Worm (Caenorhabditis elegans) whole organism, L3 larva: ENCODE results near the gene clc-24.

Source experiments
- R02D3.7 ChIP-seq: fragments of 150-350 bp; optimal IDR thresholded peaks from 2 replicates; lab custom pipeline; 2014; ENCODE audit warnings: missing biosample characterization, missing genetic modification characterization
- ama-1 ChIP-seq: fragments of 150-350 bp; optimal IDR thresholded peaks from 2 replicates; lab custom pipeline; 2018
- ceh-16 ChIP-seq: sonication (generic microtip); optimal IDR thresholded peaks from 2 replicates; lab custom pipeline; 2017; ENCODE audit warnings: missing biosample characterization, missing genetic modification characterization
- lin-39 ChIP-seq: fragments of 150-350 bp; optimal IDR thresholded peaks from 2 replicates; lab custom pipeline; 2018; ENCODE audit warnings: missing biosample characterization, missing genetic modification reagents, missing genetic modification characterization
- mdl-1 ChIP-seq: fragments of 150-350 bp; optimal IDR thresholded peaks from 2 replicates; lab custom pipeline; 2014; ENCODE audit warnings: missing biosample characterization, missing genetic modification characterization
- nfya-1 ChIP-seq: sonication (generic microtip); optimal IDR thresholded peaks from 2 replicates; lab custom pipeline; 2017; ENCODE audit warnings: missing genetic modification characterization, mild to moderate bottlenecking, missing compliant biosample characterization, antibody characterized with exemption, moderate library complexity; ENCODE audit not compliant: insufficient read depth
- nhr-237 ChIP-seq: fragments of 150-350 bp; optimal IDR thresholded peaks from 2 replicates; lab custom pipeline; 2014; ENCODE audit warnings: missing biosample characterization, missing genetic modification characterization
- pqm-1 ChIP-seq: fragments of 150-350 bp; optimal IDR thresholded peaks from 2 replicates; lab custom pipeline; 2017; ENCODE audit warnings: missing biosample characterization, missing genetic modification characterization, inconsistent platforms

- TF ChIP-seq mdl-1 (tag; lab: Kevin White, UChicago) (no peak), nfya-1 (tag; lab: Kevin White, UChicago) (no peak), lin-39 (no peak), pqm-1 (no peak), ama-1 (lab: Kevin White, UChicago) (no peak), nhr-237 (tag; lab: Kevin White, UChicago) (no peak), R02D3.7 (tag; lab: Kevin White, UChicago) (no peak), ceh-16 (tag; lab: Kevin White, UChicago) (no peak)
These were observed 10.9 kb downstream of the clc-24 start, which contains the start of gene clc-23 for ce11 chrIII:1020732-1021131.
